Fruit fly (Drosophila melanogaster): ENCODE data around the gene Ir64a.

- TF ChIP-seq Myc (optimal IDR thresholded peaks at IDR 0.05) (no peak), psq (optimal IDR thresholded peaks at IDR 0.05) (no peak), ttk (optimal IDR thresholded peaks at IDR 0.05) (no peak), h (optimal IDR thresholded peaks at IDR 0.05) (no peak), insv (optimal IDR thresholded peaks at IDR 0.05) (no peak)
These were observed 26.9 kb downstream of the Ir64a start, which contains the start of gene lama for dm6 chr3L:5355823-5356049.
